Fruit fly (Drosophila melanogaster): ENCODE measurements around the gene CG13008.

- TF ChIP-seq CG12605 (GFP tag; IDR thresholded peaks at IDR 0.05) (no peak), Pif1B (GFP tag; optimal IDR thresholded peaks at IDR 0.05) (no peak), gl (tag; optimal IDR thresholded peaks at IDR 0.05) (no peak), D1 (tag; optimal IDR thresholded peaks at IDR 0.05) (no peak), rn (GFP tag; IDR thresholded peaks at IDR 0.05) (no peak), CG10348 (GFP tag; IDR thresholded peaks at IDR 0.05) (no peak), CG17806 (tag; optimal IDR thresholded peaks at IDR 0.05) (no peak), fd96Ca (GFP tag; IDR thresholded peaks at IDR 0.05) (no peak), Ets98B (GFP tag; IDR thresholded peaks at IDR 0.05) (no peak), CG8159 (tag; optimal IDR thresholded peaks at IDR 0.05) (no peak), CG9948 (tag; optimal IDR thresholded peaks at IDR 0.05) (no peak)
Measured at dm6 chrX:16711003-16711402, at the start of gene CG13008.

Data from whole organism, pupa.